Worm (Caenorhabditis elegans) whole organism, L3 larva: ENCODE results near the gene cyp-33E2.
A peak's percentile ranks its signal among the peaks of the same experiment; 100 is the strongest.

Experiments used
- R02D3.7 ChIP-seq: fragments of 150-350 bp; optimal IDR thresholded peaks from 2 replicates; lab custom pipeline; 2014; ENCODE audit warnings: missing biosample characterization, missing genetic modification characterization
- aly-2 ChIP-seq: fragments of 150-350 bp; optimal IDR thresholded peaks from 2 replicates; lab custom pipeline; 2014; ENCODE audit warnings: missing biosample characterization, missing genetic modification characterization
- ama-1 ChIP-seq: fragments of 150-350 bp; optimal IDR thresholded peaks from 2 replicates; lab custom pipeline; 2018
- ceh-16 ChIP-seq: sonication (generic microtip); optimal IDR thresholded peaks from 2 replicates; lab custom pipeline; 2017; ENCODE audit warnings: missing biosample characterization, missing genetic modification characterization
- ceh-28 ChIP-seq: fragments of 150-350 bp; optimal IDR thresholded peaks from 2 replicates; lab custom pipeline; 2014; ENCODE audit warnings: missing biosample characterization, missing genetic modification reagents, missing genetic modification characterization
- ceh-82 ChIP-seq: fragments of 150-350 bp; optimal IDR thresholded peaks from 2 replicates; lab custom pipeline; 2014; ENCODE audit warnings: missing biosample characterization, missing genetic modification characterization
- ceh-9 ChIP-seq: sonication (generic microtip); optimal IDR thresholded peaks from 2 replicates; lab custom pipeline; 2018; ENCODE audit warnings: missing biosample characterization, missing genetic modification characterization
- egl-27 ChIP-seq: sonication (generic microtip); optimal IDR thresholded peaks from 4 replicates; lab custom pipeline; 2017; ENCODE audit warnings: missing biosample characterization, missing genetic modification reagents, missing genetic modification characterization
- egl-5 ChIP-seq: fragments of 150-350 bp; optimal IDR thresholded peaks from 2 replicates; lab custom pipeline; 2017; ENCODE audit warnings: missing biosample characterization, missing genetic modification reagents, missing genetic modification characterization, inconsistent platforms
- elt-1 ChIP-seq: fragments of 150-350 bp; optimal IDR thresholded peaks from 2 replicates; lab custom pipeline; 2014; ENCODE audit warnings: missing biosample characterization, missing genetic modification characterization
- elt-2 ChIP-seq: sonication (generic microtip); optimal IDR thresholded peaks from 2 replicates; lab custom pipeline; 2016; ENCODE audit warnings: missing genetic modification reagents, mild to moderate bottlenecking, missing genetic modification characterization, missing compliant biosample characterization
- elt-3 ChIP-seq, 3 experiments: fragments of 150-350 bp in 1 of 3; sonication (generic microtip) in 2 of 3; optimal IDR thresholded peaks; 2 replicates in 2 of 3; 4 replicates in 1 of 3; lab custom pipeline; 2014 to 2017; ENCODE audit warnings: missing biosample characterization in 3 of 3, missing genetic modification characterization in 3 of 3
- eor-1 ChIP-seq, 2 experiments: fragments of 150-350 bp; optimal IDR thresholded peaks; 2 replicates each; lab custom pipeline; 2014 to 2018; ENCODE audit warnings: missing biosample characterization in 2 of 2, missing genetic modification characterization in 2 of 2
- fkh-10 ChIP-seq: sonication (generic microtip); optimal IDR thresholded peaks from 2 replicates; lab custom pipeline; 2017; ENCODE audit warnings: missing biosample characterization, missing genetic modification reagents, missing genetic modification characterization
- fkh-2 ChIP-seq: fragments of 150-350 bp; optimal IDR thresholded peaks from 2 replicates; lab custom pipeline; 2014; ENCODE audit warnings: missing biosample characterization, missing genetic modification reagents, missing genetic modification characterization
- fos-1 ChIP-seq: fragments of 150-350 bp; optimal IDR thresholded peaks from 2 replicates; lab custom pipeline; 2014; ENCODE audit warnings: missing biosample characterization, missing genetic modification characterization
- hmg-11 ChIP-seq: sonication (generic microtip); optimal IDR thresholded peaks from 2 replicates; lab custom pipeline; 2016; ENCODE audit warnings: missing genetic modification characterization, missing compliant biosample characterization
- lin-15B ChIP-seq: fragments of 150-350 bp; optimal IDR thresholded peaks from 2 replicates; lab custom pipeline; 2014; ENCODE audit warnings: missing biosample characterization, missing genetic modification characterization
- lsy-12 ChIP-seq: sonication (generic microtip); optimal IDR thresholded peaks from 2 replicates; lab custom pipeline; 2016; ENCODE audit warnings: mild to moderate bottlenecking, missing genetic modification characterization, missing compliant biosample characterization
- nfya-1 ChIP-seq: sonication (generic microtip); optimal IDR thresholded peaks from 2 replicates; lab custom pipeline; 2017; ENCODE audit warnings: missing genetic modification characterization, mild to moderate bottlenecking, missing compliant biosample characterization, antibody characterized with exemption, moderate library complexity; ENCODE audit not compliant: insufficient read depth
- nhr-11 ChIP-seq: fragments of 150-350 bp; optimal IDR thresholded peaks from 2 replicates; lab custom pipeline; 2014; ENCODE audit warnings: missing biosample characterization, missing genetic modification characterization
- nhr-12 ChIP-seq: fragments of 150-350 bp; optimal IDR thresholded peaks from 2 replicates; lab custom pipeline; 2014; ENCODE audit warnings: missing biosample characterization, missing genetic modification characterization
- nhr-23 ChIP-seq: fragments of 150-350 bp; optimal IDR thresholded peaks from 2 replicates; lab custom pipeline; 2014; ENCODE audit warnings: missing biosample characterization, missing genetic modification reagents, missing genetic modification characterization
- nhr-237 ChIP-seq: fragments of 150-350 bp; optimal IDR thresholded peaks from 2 replicates; lab custom pipeline; 2014; ENCODE audit warnings: missing biosample characterization, missing genetic modification characterization
- nhr-28 ChIP-seq: fragments of 150-350 bp; optimal IDR thresholded peaks from 2 replicates; lab custom pipeline; 2014; ENCODE audit warnings: missing biosample characterization, missing genetic modification characterization
- nhr-43 ChIP-seq: sonication (generic microtip); optimal IDR thresholded peaks from 2 replicates; lab custom pipeline; 2016; ENCODE audit warnings: mild to moderate bottlenecking, missing genetic modification characterization, missing compliant biosample characterization; ENCODE audit not compliant: poor library complexity, severe bottlenecking
- nhr-76 ChIP-seq: fragments of 150-350 bp; sonication (generic microtip); optimal IDR thresholded peaks from 5 replicates; lab custom pipeline; 2014; ENCODE audit warnings: missing biosample characterization, missing genetic modification characterization
- nhr-77 ChIP-seq: fragments of 150-350 bp; optimal IDR thresholded peaks from 2 replicates; lab custom pipeline; 2014; ENCODE audit warnings: missing biosample characterization, missing genetic modification characterization
- pha-4 ChIP-seq: fragments of 150-350 bp; optimal IDR thresholded peaks from 2 replicates; lab custom pipeline; 2014; ENCODE audit warnings: missing biosample characterization, missing genetic modification reagents, missing genetic modification characterization
- pqm-1 ChIP-seq: fragments of 150-350 bp; optimal IDR thresholded peaks from 2 replicates; lab custom pipeline; 2017; ENCODE audit warnings: missing biosample characterization, missing genetic modification characterization, inconsistent platforms
- sea-2 ChIP-seq: fragments of 150-350 bp; sonication (generic microtip); optimal IDR thresholded peaks from 4 replicates; lab custom pipeline; 2014; ENCODE audit warnings: missing biosample characterization, missing genetic modification reagents, missing genetic modification characterization
- skn-1 ChIP-seq: fragments of 150-350 bp; optimal IDR thresholded peaks from 2 replicates; lab custom pipeline; 2014; ENCODE audit warnings: missing biosample characterization, missing genetic modification characterization
- snpc-4 ChIP-seq: fragments of 150-350 bp; optimal IDR thresholded peaks from 2 replicates; lab custom pipeline; 2014; ENCODE audit warnings: missing biosample characterization, missing genetic modification characterization
- tbx-2 ChIP-seq: sonication (generic microtip); optimal IDR thresholded peaks from 2 replicates; lab custom pipeline; 2016; ENCODE audit warnings: mild to moderate bottlenecking, missing genetic modification characterization, missing compliant biosample characterization
- unc-39 ChIP-seq: sonication (generic microtip); optimal IDR thresholded peaks from 4 replicates; lab custom pipeline; 2017; ENCODE audit warnings: missing biosample characterization, missing genetic modification characterization
- unc-62 ChIP-seq: fragments of 150-350 bp; sonication (generic microtip); optimal IDR thresholded peaks from 4 replicates; lab custom pipeline; 2014; ENCODE audit warnings: missing biosample characterization, missing genetic modification reagents, missing genetic modification characterization
- zag-1 ChIP-seq: fragments of 150-350 bp; optimal IDR thresholded peaks from 2 replicates; lab custom pipeline; 2014; ENCODE audit warnings: missing biosample characterization, missing genetic modification characterization

The cyp-33E2 gene

ce11 chrIV:8631033-8631432 is 18.9 kb downstream of the cyp-33E2 start, which contains the start of gene dgk-4:
Gene dgk-4 (plus strand): TSS chrIV:8631333.
- TF ChIP-seq zag-1 (no peak), ama-1 (no peak), nhr-11 (tag; lab: Kevin White, UChicago) (no peak), sea-2 (GFP tag; lab: Kevin White, UChicago) (no peak)

- no peak for TF ChIP-seq nhr-77
- TF ChIP-seq nfya-1 (tag; lab: Kevin White, UChicago): no peak
- TF ChIP-seq tbx-2 (tag; lab: Kevin White, UChicago): no peak
- no peak for TF ChIP-seq nhr-76 (tag; lab: Kevin White, UChicago)
- no peak for TF ChIP-seq R02D3.7 (tag; lab: Kevin White, UChicago)
- no peak for TF ChIP-seq lin-15B
- TF ChIP-seq snpc-4 (tag; lab: Kevin White, UChicago): no peak
- no peak for TF ChIP-seq aly-2 (tag; lab: Kevin White, UChicago)
- TF ChIP-seq fkh-2 (tag; lab: Kevin White, UChicago): no peak
- no peak for TF ChIP-seq nhr-28 (tag; lab: Kevin White, UChicago)
- TF ChIP-seq nhr-12 (tag; lab: Kevin White, UChicago): no peak
- no peak for TF ChIP-seq sea-2 (GFP tag; lab: Kevin White, UChicago)
- TF ChIP-seq unc-62: no peak
- TF ChIP-seq fkh-10 (GFP tag; lab: Kevin White, UChicago): no peak
- TF ChIP-seq eor-1 (tag; optimal IDR thresholded peaks at IDR 0.05; lab: Kevin White, UChicago): no peak
- TF ChIP-seq egl-5 (tag; lab: Kevin White, UChicago): no peak
- TF ChIP-seq lsy-12 (tag; lab: Kevin White, UChicago): no peak
- no peak for TF ChIP-seq pha-4 (tag; lab: Kevin White, UChicago)
- no peak for TF ChIP-seq unc-39 (tag; lab: Kevin White, UChicago)
- TF ChIP-seq elt-3 (tag; optimal IDR thresholded peaks at IDR 0.05; lab: Kevin White, UChicago): no peak
- TF ChIP-seq, all 47 proteins: peak for 0
These were observed 26.6 kb downstream of the cyp-33E2 start, which contains the start of gene F42A9.9 for ce11 chrIV:8638761-8639160. Gene F42A9.9 (minus strand): TSS chrIV:8638861.

DNA sequence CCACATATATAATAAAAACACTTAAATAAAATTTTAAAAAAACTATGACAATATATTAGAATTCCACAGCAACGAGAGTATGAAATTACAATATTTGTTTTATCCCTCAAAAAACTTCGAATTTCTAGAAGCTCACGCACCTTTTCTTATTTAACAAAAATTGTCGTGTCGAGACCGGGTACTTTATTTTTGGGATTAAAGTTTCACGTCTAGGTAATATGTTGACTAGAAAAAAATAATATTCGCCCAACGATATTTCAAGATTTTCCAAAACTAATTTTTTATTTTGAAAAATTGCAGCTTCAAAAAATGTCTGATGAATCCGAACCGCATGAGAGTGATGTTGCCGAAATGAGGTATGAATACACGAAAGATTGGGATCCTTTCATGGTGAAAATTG is 32.3 kb downstream of the cyp-33E2 start, which contains the start of gene C49C8.3:
Gene C49C8.3 (plus strand): TSS at position 301 of the 400 bp plus-strand sequence.
- TF ChIP-seq ceh-16 (no peak), nfya-1 (tag; lab: Kevin White, UChicago) (no peak), skn-1 (tag; lab: Kevin White, UChicago) (no peak), pqm-1 (tag; lab: Kevin White, UChicago) (no peak), nhr-11 (tag; lab: Kevin White, UChicago) (no peak), zag-1 (no peak), tbx-2 (tag; lab: Kevin White, UChicago) (no peak), hmg-11 (tag; lab: Kevin White, UChicago) (no peak)

ce11 chrIV:8648502-8648901 is 36.4 kb downstream of the cyp-33E2 start, which contains the start of gene cyp-33E1:
Gene cyp-33E1 (minus strand): TSS chrIV:8648602.
- TF ChIP-seq ceh-28 (no peak), elt-1 (tag; lab: Kevin White, UChicago) (no peak), nfya-1 (tag; lab: Kevin White, UChicago) (no peak), egl-27 (no peak), fos-1 (tag; lab: Kevin White, UChicago) (no peak), nhr-77 (no peak), nhr-12 (tag; lab: Kevin White, UChicago) (no peak), aly-2 (tag; lab: Kevin White, UChicago) (no peak), nhr-43 (no peak), ceh-82 (tag; lab: Kevin White, UChicago) (no peak), ceh-9 (tag; lab: Kevin White, UChicago) (no peak)

- no peak for TF ChIP-seq nhr-43
- TF ChIP-seq pha-4 (tag; lab: Kevin White, UChicago): peak; percentile 60
- no peak for TF ChIP-seq nfya-1 (tag; lab: Kevin White, UChicago)
- TF ChIP-seq elt-2 (tag; lab: Kevin White, UChicago): peak; percentile 56
- TF ChIP-seq nhr-23 (tag; lab: Kevin White, UChicago): no peak
- TF ChIP-seq lsy-12 (tag; lab: Kevin White, UChicago): no peak
- TF ChIP-seq nhr-237 (tag; lab: Kevin White, UChicago): no peak
These were observed 38.6 kb downstream of the cyp-33E2 start, which contains the start of gene C49C8.2 for ce11 chrIV:8650696-8651095. Gene C49C8.2 (plus strand): TSS chrIV:8651088.
